Fruit fly (Drosophila melanogaster) whole organism, embryonic: ENCODE data around the gene CG43059.
A peak's percentile ranks its signal among the peaks of the same experiment; 100 is the strongest.

Experiments
- Abd-B ChIP-seq: fragments of 200-800 bp; sonication (Bioruptor generic); optimal IDR thresholded peaks from 2 replicates; lab custom pipeline; 2018; ENCODE audit warnings: missing biosample characterization, mild to moderate bottlenecking, missing genetic modification characterization, moderate library complexity
- Ada2b ChIP-seq: fragments of 200-800 bp; sonication (Bioruptor generic); IDR thresholded peaks from 2 replicates; pipeline ENCODE4 v1.3.6; 2022; ENCODE audit warnings: missing biosample characterization, missing genetic modification characterization
- Adf1 ChIP-seq: fragments of 200-800 bp; sonication (Bioruptor generic); IDR thresholded peaks from 2 replicates; pipeline ENCODE4 v1.3.6; 2022; ENCODE audit warnings: missing biosample characterization, missing genetic modification characterization
- CG10366 ChIP-seq: fragments of 200-800 bp; sonication (Bioruptor generic); IDR thresholded peaks from 2 replicates; pipeline ENCODE4 v1.3.6; 2022; ENCODE audit warnings: missing biosample characterization, missing genetic modification characterization
- CG14965 ChIP-seq: fragments of 200-800 bp; sonication (Bioruptor generic); optimal IDR thresholded peaks from 2 replicates; lab custom pipeline; 2016; ENCODE audit warnings: missing biosample characterization, missing genetic modification characterization, borderline replicate concordance
- CG15601 ChIP-seq: fragments of 200-800 bp; sonication (Bioruptor generic); optimal IDR thresholded peaks from 3 replicates; lab custom pipeline; 2019; ENCODE audit warnings: missing biosample characterization, mild to moderate bottlenecking, missing genetic modification characterization, moderate library complexity
- CG1602 ChIP-seq: fragments of 200-800 bp; sonication (Bioruptor generic); optimal IDR thresholded peaks from 3 replicates; lab custom pipeline; 2016; ENCODE audit warnings: missing biosample characterization, missing genetic modification characterization
- CG17186 ChIP-seq: fragments of 200-800 bp; sonication (Bioruptor generic); optimal IDR thresholded peaks from 3 replicates; lab custom pipeline; 2017; ENCODE audit warnings: missing biosample characterization, missing genetic modification reagents, missing genetic modification characterization
- CG18476 ChIP-seq: fragments of 200-800 bp; sonication (Bioruptor generic); optimal IDR thresholded peaks from 2 replicates; lab custom pipeline; 2016; ENCODE audit warnings: missing biosample characterization, mild to moderate bottlenecking, missing genetic modification characterization
- CG30403 ChIP-seq: fragments of 200-800 bp; sonication (Bioruptor generic); optimal IDR thresholded peaks from 3 replicates; lab custom pipeline; 2016; ENCODE audit warnings: missing biosample characterization, missing genetic modification characterization
- CG4360 ChIP-seq: fragments of 200-800 bp; sonication (Bioruptor generic); IDR thresholded peaks from 2 replicates; pipeline ENCODE4 v1.3.6; 2022; ENCODE audit warnings: missing biosample characterization, missing genetic modification characterization
- CG6689 ChIP-seq: fragments of 200-800 bp; sonication (Bioruptor generic); IDR thresholded peaks from 2 replicates; pipeline ENCODE4 v1.3.6; 2022; ENCODE audit warnings: missing biosample characterization, missing genetic modification characterization
- CG8281 ChIP-seq: fragments of 200-800 bp; sonication (Bioruptor generic); optimal IDR thresholded peaks from 2 replicates; lab custom pipeline; 2018; ENCODE audit warnings: missing biosample characterization, mild to moderate bottlenecking, missing genetic modification characterization, moderate library complexity
- CG9797 ChIP-seq: fragments of 200-800 bp; sonication (Bioruptor generic); optimal IDR thresholded peaks from 3 replicates; lab custom pipeline; 2018; ENCODE audit warnings: missing biosample characterization, mild to moderate bottlenecking, missing genetic modification characterization
- Chrac-16 ChIP-seq: fragments of 200-800 bp; sonication (Bioruptor generic); optimal IDR thresholded peaks from 3 replicates; lab custom pipeline; 2016; ENCODE audit warnings: missing biosample characterization, missing genetic modification characterization
- Dip3 ChIP-seq: fragments of 200-800 bp; sonication (Bioruptor generic); optimal IDR thresholded peaks from 3 replicates; lab custom pipeline; 2016; ENCODE audit warnings: missing biosample characterization, missing genetic modification characterization
- Doc3 ChIP-seq: fragments of 200-800 bp; sonication (Bioruptor generic); IDR thresholded peaks from 3 replicates; pipeline ENCODE4 v1.3.6; 2022; ENCODE audit warnings: missing biosample characterization, missing genetic modification characterization; ENCODE audit not compliant: partially characterized antibody
- Fer2 ChIP-seq: fragments of 200-800 bp; sonication (Bioruptor generic); optimal IDR thresholded peaks from 2 replicates; lab custom pipeline; 2018; ENCODE audit warnings: missing biosample characterization, mild to moderate bottlenecking, missing genetic modification characterization, moderate library complexity
- H15 ChIP-seq: fragments of 200-800 bp; sonication (Bioruptor generic); IDR thresholded peaks from 3 replicates; pipeline ENCODE4 v1.3.6; 2022; ENCODE audit warnings: missing biosample characterization, missing genetic modification characterization
- Hey ChIP-seq: fragments of 200-800 bp; sonication (Bioruptor generic); optimal IDR thresholded peaks from 3 replicates; lab custom pipeline; 2018; ENCODE audit warnings: missing biosample characterization, mild to moderate bottlenecking, missing genetic modification characterization
- MBD-R2 ChIP-seq: fragments of 200-800 bp; sonication (Bioruptor generic); IDR thresholded peaks from 2 replicates; pipeline ENCODE4 v1.3.6; 2022; ENCODE audit warnings: missing biosample characterization, missing genetic modification characterization
- Med ChIP-seq: fragments of 200-800 bp; sonication (Bioruptor generic); peaks from one replicate; lab custom pipeline; 2016; ENCODE audit warnings: missing biosample characterization, missing genetic modification characterization, mild to moderate bottlenecking, inconsistent platforms, moderate library complexity
- Opbp ChIP-seq: fragments of 200-800 bp; sonication (Bioruptor generic); IDR thresholded peaks from 3 replicates; pipeline ENCODE4 v1.3.6; 2022; ENCODE audit warnings: missing biosample characterization, missing genetic modification characterization; ENCODE audit not compliant: partially characterized antibody
- Optix ChIP-seq: fragments of 200-800 bp; sonication (Bioruptor generic); IDR thresholded peaks from 3 replicates; pipeline ENCODE4 v1.3.6; 2022; ENCODE audit warnings: missing biosample characterization, missing genetic modification characterization
- Scr ChIP-seq: fragments of 200-800 bp; sonication (Bioruptor generic); IDR thresholded peaks from 2 replicates; pipeline ENCODE4 v1.3.6; 2022; ENCODE audit warnings: missing biosample characterization, missing genetic modification characterization; ENCODE audit not compliant: partially characterized antibody
- ase ChIP-seq: fragments of 200-800 bp; sonication (Bioruptor generic); IDR thresholded peaks from 3 replicates; pipeline ENCODE4 v1.3.6; 2022; ENCODE audit warnings: missing biosample characterization, missing genetic modification characterization
- bigmax ChIP-seq: fragments of 200-800 bp; sonication (Bioruptor generic); optimal IDR thresholded peaks from 2 replicates; lab custom pipeline; 2018; ENCODE audit warnings: missing biosample characterization, mild to moderate bottlenecking, missing genetic modification characterization
- cato ChIP-seq: fragments of 200-800 bp; sonication (Bioruptor generic); optimal IDR thresholded peaks from 2 replicates; lab custom pipeline; 2016; ENCODE audit warnings: missing biosample characterization, missing genetic modification characterization, borderline replicate concordance
- cg ChIP-seq: fragments of 200-800 bp; sonication (Bioruptor generic); optimal IDR thresholded peaks from 3 replicates; lab custom pipeline; 2019; ENCODE audit warnings: missing biosample characterization, mild to moderate bottlenecking, missing genetic modification characterization, moderate library complexity
- chinmo ChIP-seq: fragments of 200-800 bp; sonication (Bioruptor generic); IDR thresholded peaks from 4 replicates; pipeline ENCODE4 v1.3.6; 2022; ENCODE audit warnings: missing biosample characterization, missing genetic modification characterization; ENCODE audit not compliant: partially characterized antibody
- dati ChIP-seq: fragments of 200-800 bp; sonication (Bioruptor generic); IDR thresholded peaks from 2 replicates; pipeline ENCODE4 v1.3.6; 2022; ENCODE audit warnings: missing biosample characterization, missing genetic modification characterization
- fd64A ChIP-seq: fragments of 200-800 bp; sonication (Bioruptor generic); optimal IDR thresholded peaks from 3 replicates; lab custom pipeline; 2018; ENCODE audit warnings: missing biosample characterization, mild to moderate bottlenecking, missing genetic modification characterization
- gcm ChIP-seq: fragments of 200-800 bp; sonication (Bioruptor generic); optimal IDR thresholded peaks from 2 replicates; lab custom pipeline; 2019; ENCODE audit warnings: missing biosample characterization, mild to moderate bottlenecking, missing genetic modification characterization, moderate library complexity
- gt ChIP-seq: fragments of 200-800 bp; sonication (Bioruptor generic); IDR thresholded peaks from 2 replicates; pipeline ENCODE4 v1.3.6; 2022; ENCODE audit warnings: missing biosample characterization, missing genetic modification characterization
- jigr1 ChIP-seq: fragments of 200-800 bp; sonication (Bioruptor generic); IDR thresholded peaks from 3 replicates; pipeline ENCODE4 v1.3.6; 2022; ENCODE audit warnings: missing biosample characterization, missing genetic modification characterization
- jumu ChIP-seq: fragments of 200-800 bp; sonication (Bioruptor generic); optimal IDR thresholded peaks from 3 replicates; lab custom pipeline; 2016; ENCODE audit warnings: missing biosample characterization, missing genetic modification characterization
- luna ChIP-seq: fragments of 200-800 bp; sonication (Bioruptor generic); optimal IDR thresholded peaks from 2 replicates; lab custom pipeline; 2016; ENCODE audit warnings: missing biosample characterization, missing genetic modification characterization
- odd ChIP-seq: fragments of 200-800 bp; sonication (Bioruptor generic); optimal IDR thresholded peaks from 2 replicates; lab custom pipeline; 2017; ENCODE audit warnings: missing biosample characterization, mild to moderate bottlenecking, missing genetic modification characterization
- salm ChIP-seq: fragments of 200-800 bp; sonication (Bioruptor generic); optimal IDR thresholded peaks from 2 replicates; lab custom pipeline; 2018; ENCODE audit warnings: missing biosample characterization, mild to moderate bottlenecking, missing genetic modification characterization
- sens ChIP-seq: fragments of 200-800 bp; sonication (Bioruptor generic); peaks from one replicate; lab custom pipeline; 2016; ENCODE audit warnings: missing biosample characterization, missing genetic modification characterization
- sim ChIP-seq: fragments of 200-800 bp; sonication (Bioruptor generic); IDR thresholded peaks from 2 replicates; pipeline ENCODE4 v1.3.6; 2022; ENCODE audit warnings: missing biosample characterization, missing genetic modification characterization
- sima ChIP-seq: fragments of 200-800 bp; sonication (Bioruptor generic); optimal IDR thresholded peaks from 2 replicates; lab custom pipeline; 2016; ENCODE audit warnings: missing biosample characterization, missing genetic modification characterization
- slou ChIP-seq: fragments of 200-800 bp; sonication (Bioruptor generic); optimal IDR thresholded peaks from 3 replicates; lab custom pipeline; 2016; ENCODE audit warnings: missing biosample characterization, missing genetic modification characterization
- sr ChIP-seq: fragments of 200-800 bp; sonication (Bioruptor generic); IDR thresholded peaks from 3 replicates; pipeline ENCODE4 v1.3.6; 2022; ENCODE audit warnings: missing biosample characterization, missing genetic modification characterization
- tap ChIP-seq: fragments of 200-800 bp; optimal IDR thresholded peaks from 3 replicates; lab custom pipeline; 2019; ENCODE audit warnings: missing biosample characterization, mild to moderate bottlenecking, missing genetic modification characterization, moderate library complexity
- tin ChIP-seq: fragments of 200-800 bp; sonication (Bioruptor generic); optimal IDR thresholded peaks from 3 replicates; lab custom pipeline; 2016; ENCODE audit warnings: missing biosample characterization, missing genetic modification characterization
- twi ChIP-seq: fragments of 200-800 bp; optimal IDR thresholded peaks from 2 replicates; lab custom pipeline; 2019; ENCODE audit warnings: missing biosample characterization, mild to moderate bottlenecking, missing genetic modification characterization, moderate library complexity
- tx ChIP-seq: fragments of 200-800 bp; sonication (Bioruptor generic); optimal IDR thresholded peaks from 2 replicates; lab custom pipeline; 2016; ENCODE audit warnings: missing biosample characterization, missing genetic modification characterization
- wor ChIP-seq: fragments of 200-800 bp; sonication (Bioruptor generic); IDR thresholded peaks from 2 replicates; pipeline ENCODE4 v1.3.6; 2022; ENCODE audit warnings: missing biosample characterization, missing genetic modification characterization

The CG43059 gene

dm6 chr3L:8346100-8346980 lies 27.6 kb upstream of the CG43059 start, which contains the start of the genes CG7182 and GAPcenA (continued):
- TF ChIP-seq Scr (peak; percentile 72), MBD-R2 (GFP tag; lab: Robert Waterston, UW) (peak; percentile 53), fd64A (GFP tag; lab: Kevin White, UChicago) (no peak), Hey (no peak), sima (no peak), wor (GFP tag; lab: Robert Waterston, UW) (no peak), CG30403 (GFP tag; lab: Kevin White, UChicago) (peak; percentile 80), CG6689 (peak; percentile 52; the same call in 1 of the 2 replicates), odd (GFP tag; lab: Kevin White, UChicago) (no peak), Fer2 (tag; lab: Kevin White, UChicago) (peak; percentile 62), dati (no peak), sens (GFP tag; lab: Kevin White, UChicago) (peak; percentile 84), Dip3 (peak; percentile 5), CG8281 (peak; percentile 43), bigmax (GFP tag; lab: Kevin White, UChicago) (no peak), H15 (0 out of 3 replicates have a peak, but pooled peaks have one; percentile 27), tap (tag; lab: Kevin White, UChicago) (peak; percentile 59), Abd-B (GFP tag; lab: Kevin White, UChicago) (peak; percentile 71), salm (peak; percentile 26), CG18476 (GFP tag; lab: Kevin White, UChicago) (peak; percentile 56), gt (no peak), CG4360 (GFP tag; lab: Robert Waterston, UW) (no peak), luna (peak; percentile 15), CG10366 (GFP tag; lab: Robert Waterston, UW) (peak; percentile 44), CG1602 (peak; percentile 64), Med (GFP tag; lab: Kevin White, UChicago) (peak; percentile 75), Chrac-16 (GFP tag; lab: Kevin White, UChicago) (peak; percentile 63), Optix (GFP tag; lab: Robert Waterston, UW) (no peak), Ada2b (0 out of 2 replicates have a peak, but pooled peaks have one; percentile 5), cg (GFP tag; lab: Kevin White, UChicago) (peak; percentile 31), Opbp (no peak), CG17186 (GFP tag; lab: Kevin White, UChicago) (no peak), cato (GFP tag; lab: Kevin White, UChicago) (peak; percentile 27), CG14965 (no peak), ase (GFP tag; lab: Robert Waterston, UW) (peak; percentile 52; the same call in 1 of the 3 replicates), tin (GFP tag; lab: Kevin White, UChicago) (peak; percentile 67), jumu (GFP tag; lab: Kevin White, UChicago) (peak; percentile 26), CG9797 (peak; percentile 21), twi (peak; percentile 76), tx (GFP tag; lab: Kevin White, UChicago) (no peak), chinmo (peak; percentile 76; the same call in 1 of the 4 replicates), CG15601 (peak; percentile 79), Adf1 (GFP tag; lab: Robert Waterston, UW) (no peak; the same call in 1 of the 2 replicates), sim (no peak), sr (GFP tag; lab: Robert Waterston, UW) (peak; percentile 17; the same call in 1 of the 3 replicates), slou (GFP tag; lab: Kevin White, UChicago) (peak; percentile 16), gcm (GFP tag; lab: Kevin White, UChicago) (no peak), Doc3 (0 out of 3 replicates have a peak, but pooled peaks have one; percentile 48), jigr1 (no peak)
